Fruit fly (Drosophila melanogaster) whole organism, embryonic: Measurements from ENCODE around the gene jet.
A peak's percentile ranks its signal among the peaks of the same experiment; 100 is the strongest.

Experiments used
- ATbp ChIP-seq: fragments of 200-800 bp; sonication (Bioruptor generic); optimal IDR thresholded peaks from 2 replicates; lab custom pipeline; 2017; ENCODE audit warnings: missing biosample characterization, mild to moderate bottlenecking, missing genetic modification characterization, missing genetic modification reagents
- Asciz ChIP-seq: fragments of 200-800 bp; sonication (Bioruptor generic); optimal IDR thresholded peaks from 2 replicates; lab custom pipeline; 2017; ENCODE audit warnings: missing biosample characterization, mild to moderate bottlenecking, missing genetic modification characterization, missing genetic modification reagents
- CG10431 ChIP-seq: fragments of 200-800 bp; sonication (Bioruptor generic); optimal IDR thresholded peaks from 3 replicates; lab custom pipeline; 2018; ENCODE audit warnings: missing biosample characterization, mild to moderate bottlenecking, missing genetic modification characterization
- CG11085 ChIP-seq: fragments of 200-800 bp; sonication (Bioruptor generic); IDR thresholded peaks from 2 replicates; pipeline ENCODE4 v1.3.6; 2022; ENCODE audit warnings: missing biosample characterization, missing genetic modification characterization
- CG13287 ChIP-seq: fragments of 200-800 bp; sonication (Bioruptor generic); IDR thresholded peaks from 2 replicates; pipeline ENCODE4 v1.3.6; 2022; ENCODE audit warnings: missing biosample characterization, missing genetic modification characterization; ENCODE audit not compliant: partially characterized antibody
- CG13424 ChIP-seq: fragments of 200-800 bp; sonication (Bioruptor generic); optimal IDR thresholded peaks from 2 replicates; lab custom pipeline; 2019; ENCODE audit warnings: missing biosample characterization, mild to moderate bottlenecking, missing genetic modification characterization, moderate library complexity
- CG14710 ChIP-seq: fragments of 200-800 bp; sonication (Bioruptor generic); optimal IDR thresholded peaks from 3 replicates; lab custom pipeline; 2019; ENCODE audit warnings: missing biosample characterization, mild to moderate bottlenecking, missing genetic modification characterization, moderate library complexity
- CG15601 ChIP-seq: fragments of 200-800 bp; sonication (Bioruptor generic); optimal IDR thresholded peaks from 3 replicates; lab custom pipeline; 2019; ENCODE audit warnings: missing biosample characterization, mild to moderate bottlenecking, missing genetic modification characterization, moderate library complexity
- CG1602 ChIP-seq: fragments of 200-800 bp; sonication (Bioruptor generic); optimal IDR thresholded peaks from 3 replicates; lab custom pipeline; 2016; ENCODE audit warnings: missing biosample characterization, missing genetic modification characterization
- CG17612 ChIP-seq: fragments of 200-800 bp; sonication (Bioruptor generic); IDR thresholded peaks from 2 replicates; pipeline ENCODE4 v1.3.6; 2022; ENCODE audit warnings: missing biosample characterization, missing genetic modification characterization
- CG18599 ChIP-seq: fragments of 200-800 bp; sonication (Bioruptor generic); optimal IDR thresholded peaks from 3 replicates; lab custom pipeline; 2017; ENCODE audit warnings: missing biosample characterization, missing genetic modification characterization, mild to moderate bottlenecking, moderate library complexity, missing genetic modification reagents
- CG18619 ChIP-seq: fragments of 200-800 bp; sonication (Bioruptor generic); optimal IDR thresholded peaks from 3 replicates; lab custom pipeline; 2017; ENCODE audit warnings: missing biosample characterization, mild to moderate bottlenecking, missing genetic modification characterization
- CG2202 ChIP-seq: fragments of 200-800 bp; sonication (Bioruptor generic); optimal IDR thresholded peaks from 2 replicates; lab custom pipeline; 2018; ENCODE audit warnings: missing biosample characterization, mild to moderate bottlenecking, missing genetic modification characterization
- CG31441 ChIP-seq: fragments of 200-800 bp; sonication (Bioruptor generic); IDR thresholded peaks from 2 replicates; pipeline ENCODE4 v1.3.6; 2022; ENCODE audit warnings: missing biosample characterization, missing genetic modification characterization
- CG34376 ChIP-seq: fragments of 200-800 bp; sonication (Bioruptor generic); optimal IDR thresholded peaks from 2 replicates; lab custom pipeline; 2018; ENCODE audit warnings: missing biosample characterization, mild to moderate bottlenecking, missing genetic modification characterization
- CG4360 ChIP-seq: fragments of 200-800 bp; sonication (Bioruptor generic); IDR thresholded peaks from 2 replicates; pipeline ENCODE4 v1.3.6; 2022; ENCODE audit warnings: missing biosample characterization, missing genetic modification characterization
- CG6175 ChIP-seq: fragments of 200-800 bp; sonication (Bioruptor generic); IDR thresholded peaks from 3 replicates; pipeline ENCODE4 v1.3.6; 2022; ENCODE audit warnings: missing biosample characterization, missing genetic modification characterization
- CG6654 ChIP-seq: fragments of 200-800 bp; sonication (Bioruptor generic); optimal IDR thresholded peaks from 2 replicates; lab custom pipeline; 2017; ENCODE audit warnings: missing biosample characterization, mild to moderate bottlenecking, missing genetic modification characterization
- CG6683 ChIP-seq: fragments of 200-800 bp; sonication (Bioruptor generic); optimal IDR thresholded peaks from 2 replicates; lab custom pipeline; 2017; ENCODE audit warnings: missing biosample characterization, mild to moderate bottlenecking, missing genetic modification characterization, missing genetic modification reagents
- CG8089 ChIP-seq: fragments of 200-800 bp; sonication (Bioruptor generic); optimal IDR thresholded peaks from 3 replicates; lab custom pipeline; 2016; ENCODE audit warnings: missing biosample characterization, missing genetic modification characterization
- CG8388 ChIP-seq: fragments of 200-800 bp; sonication (Bioruptor generic); optimal IDR thresholded peaks from 2 replicates; lab custom pipeline; 2019; ENCODE audit warnings: missing biosample characterization, mild to moderate bottlenecking, missing genetic modification characterization, moderate library complexity
- CG9932 ChIP-seq: fragments of 200-800 bp; sonication (Bioruptor generic); IDR thresholded peaks from 2 replicates; pipeline ENCODE4 v1.3.6; 2022; ENCODE audit warnings: missing biosample characterization, missing genetic modification characterization
- Dip2 ChIP-seq: fragments of 200-800 bp; sonication (Bioruptor generic); IDR thresholded peaks from 2 replicates; pipeline ENCODE4 v1.3.6; 2022; ENCODE audit warnings: missing biosample characterization, missing genetic modification characterization
- Dll ChIP-seq: fragments of 200-800 bp; sonication (Bioruptor generic); IDR thresholded peaks from 4 replicates; pipeline ENCODE4 v1.3.6; 2022; ENCODE audit warnings: missing biosample characterization, missing genetic modification characterization; ENCODE audit not compliant: partially characterized antibody
- Gug ChIP-seq: fragments of 200-800 bp; sonication (Bioruptor generic); IDR thresholded peaks from 4 replicates; pipeline ENCODE4 v1.3.6; 2022; ENCODE audit warnings: missing biosample characterization, missing genetic modification characterization
- Hey ChIP-seq: fragments of 200-800 bp; sonication (Bioruptor generic); optimal IDR thresholded peaks from 3 replicates; lab custom pipeline; 2018; ENCODE audit warnings: missing biosample characterization, mild to moderate bottlenecking, missing genetic modification characterization
- Hmr ChIP-seq: fragments of 200-800 bp; sonication (Bioruptor generic); optimal IDR thresholded peaks from 3 replicates; lab custom pipeline; 2017; ENCODE audit warnings: mild to moderate bottlenecking, missing biosample characterization, missing genetic modification reagents, missing genetic modification characterization
- Ptx1 ChIP-seq: fragments of 200-800 bp; sonication (Bioruptor generic); IDR thresholded peaks from 2 replicates; pipeline ENCODE4 v1.3.6; 2022; ENCODE audit warnings: missing biosample characterization, missing genetic modification characterization
- Sry-β ChIP-seq: fragments of 200-800 bp; sonication (Bioruptor generic); optimal IDR thresholded peaks from 2 replicates; lab custom pipeline; 2018; ENCODE audit warnings: missing biosample characterization, mild to moderate bottlenecking, missing genetic modification characterization, moderate library complexity
- Sry-δ ChIP-seq: fragments of 200-800 bp; sonication (Bioruptor generic); optimal IDR thresholded peaks from 2 replicates; lab custom pipeline; 2016; ENCODE audit warnings: missing biosample characterization, missing genetic modification characterization
- TFAM ChIP-seq: fragments of 200-800 bp; sonication (Bioruptor generic); optimal IDR thresholded peaks from 2 replicates; lab custom pipeline; 2017; ENCODE audit warnings: missing biosample characterization, missing genetic modification characterization, inconsistent platforms
- Xrp1 ChIP-seq: fragments of 200-800 bp; sonication (Bioruptor generic); IDR thresholded peaks from 2 replicates; pipeline ENCODE4 v1.3.6; 2022; ENCODE audit warnings: missing biosample characterization, missing genetic modification characterization
- ara ChIP-seq: fragments of 200-800 bp; sonication (Bioruptor generic); IDR thresholded peaks from 2 replicates; pipeline ENCODE4 v1.3.6; 2022; ENCODE audit warnings: missing biosample characterization, missing genetic modification characterization
- bcd ChIP-seq: fragments of 200-800 bp; sonication (Bioruptor generic); optimal IDR thresholded peaks from 2 replicates; lab custom pipeline; 2017; ENCODE audit warnings: missing biosample characterization, mild to moderate bottlenecking, missing genetic modification characterization
- bowl ChIP-seq: fragments of 200-800 bp; sonication (Bioruptor generic); IDR thresholded peaks from 2 replicates; pipeline ENCODE4 v1.3.6; 2022; ENCODE audit warnings: missing biosample characterization, missing genetic modification characterization
- croc ChIP-seq: fragments of 200-800 bp; sonication (Bioruptor generic); conservative IDR thresholded peaks from 3 replicates; pipeline ENCODE4 v1.3.6; 2022; ENCODE audit warnings: missing biosample characterization, missing genetic modification characterization
- disco-r ChIP-seq: fragments of 200-800 bp; sonication (Bioruptor generic); optimal IDR thresholded peaks from 2 replicates; lab custom pipeline; 2016; ENCODE audit warnings: missing biosample characterization, missing genetic modification characterization
- fd64A ChIP-seq: fragments of 200-800 bp; sonication (Bioruptor generic); optimal IDR thresholded peaks from 3 replicates; lab custom pipeline; 2018; ENCODE audit warnings: missing biosample characterization, mild to moderate bottlenecking, missing genetic modification characterization
- klu ChIP-seq: fragments of 200-800 bp; sonication (Bioruptor generic); IDR thresholded peaks from 2 replicates; pipeline ENCODE4 v1.3.6; 2022; ENCODE audit warnings: missing biosample characterization, missing genetic modification characterization
- mirr ChIP-seq: fragments of 200-800 bp; sonication (Bioruptor generic); optimal IDR thresholded peaks from 3 replicates; lab custom pipeline; 2018; ENCODE audit warnings: missing biosample characterization, mild to moderate bottlenecking, missing genetic modification characterization
- odd ChIP-seq: fragments of 200-800 bp; sonication (Bioruptor generic); optimal IDR thresholded peaks from 2 replicates; lab custom pipeline; 2017; ENCODE audit warnings: missing biosample characterization, mild to moderate bottlenecking, missing genetic modification characterization
- otp ChIP-seq: fragments of 200-800 bp; sonication (Bioruptor generic); IDR thresholded peaks from 3 replicates; pipeline ENCODE4, ENCODE4 v1.3.6; 2022; ENCODE audit warnings: missing biosample characterization, missing genetic modification characterization
- pan ChIP-seq, 4 experiments: fragments of >200 bp in 3 of 4; fragments of 200-800 bp in 1 of 4; sonication (Bioruptor generic) in 1 of 4; optimal IDR thresholded peaks in 3 of 4; IDR thresholded peaks in 1 of 4; 2 replicates each; pipeline versions ENCODE4 v1.3.6 to Lab custom; 2017 to 2022; ENCODE audit warnings: missing biosample characterization in 2 of 4, missing genetic modification characterization in 2 of 4, mixed read lengths in 1 of 4
- scrt ChIP-seq: fragments of 200-800 bp; sonication (Bioruptor generic); optimal IDR thresholded peaks from 2 replicates; lab custom pipeline; 2018; ENCODE audit warnings: missing biosample characterization, mild to moderate bottlenecking, missing genetic modification characterization, moderate library complexity
- ssp ChIP-seq: fragments of 200-800 bp; sonication (Bioruptor generic); IDR thresholded peaks from 2 replicates; pipeline ENCODE4 v1.3.6; 2022; ENCODE audit warnings: missing biosample characterization, missing genetic modification characterization
- tap ChIP-seq: fragments of 200-800 bp; optimal IDR thresholded peaks from 3 replicates; lab custom pipeline; 2019; ENCODE audit warnings: missing biosample characterization, mild to moderate bottlenecking, missing genetic modification characterization, moderate library complexity
- vvl ChIP-seq: fragments of 200-800 bp; sonication (Bioruptor generic); IDR thresholded peaks from 2 replicates; pipeline ENCODE4 v1.3.6; 2022; ENCODE audit warnings: missing biosample characterization, missing genetic modification characterization
- zfh1 ChIP-seq: fragments of 200-800 bp; sonication (Bioruptor generic); IDR thresholded peaks from 3 replicates; pipeline ENCODE4 v1.3.6; 2022; ENCODE audit warnings: missing biosample characterization, missing genetic modification characterization
- zfh2 ChIP-seq: fragments of 200-800 bp; sonication (Bioruptor generic); optimal IDR thresholded peaks from 2 replicates; lab custom pipeline; 2016; ENCODE audit warnings: missing biosample characterization, missing genetic modification characterization

jet gene

dm6 chr2L:4915715-4916153 lies 33.9 kb downstream of the jet start (continued):
- TF ChIP-seq Xrp1 (GFP tag; lab: Robert Waterston, UW), result peak; percentile 39
- no peak for TF ChIP-seq Dll (GFP tag; lab: Robert Waterston, UW)
- peak; percentile 46; the same call in 2 of the 3 replicates for TF ChIP-seq croc (GFP tag; lab: Robert Waterston, UW)
- TF ChIP-seq vvl (GFP tag; lab: Robert Waterston, UW), result 0 out of 2 replicates have a peak, but pooled peaks have one; percentile 22
- 0 out of 3 replicates have a peak, but pooled peaks have one; percentile 13 for TF ChIP-seq zfh1 (GFP tag; lab: Robert Waterston, UW)
- TF ChIP-seq CG4360 (GFP tag; lab: Robert Waterston, UW), result peak; percentile 46
- TF ChIP-seq TFAM (GFP tag; lab: Kevin White, UChicago), result no peak
- no peak for TF ChIP-seq pan (optimal IDR thresholded peaks at IDR 0.05; lab: Kevin White, UChicago)
- no peak for TF ChIP-seq pan (GFP tag; optimal IDR thresholded peaks at IDR 0.05 in 1 of 2, IDR thresholded peaks at IDR 0.05 in 1 of 2)
- no peak for TF ChIP-seq zfh2 (GFP tag; lab: Kevin White, UChicago)
- no peak for TF ChIP-seq CG34376 (GFP tag; lab: Kevin White, UChicago)
- peak; percentile 22 for TF ChIP-seq CG18599
- TF ChIP-seq odd (GFP tag; lab: Kevin White, UChicago), result no peak
- no peak for TF ChIP-seq CG11085 (GFP tag; lab: Robert Waterston, UW)
- no peak for TF ChIP-seq CG18619 (GFP tag; lab: Kevin White, UChicago)
- no peak for TF ChIP-seq klu (GFP tag; lab: Robert Waterston, UW)
- peak; percentile 44 for TF ChIP-seq Asciz (GFP tag; lab: Kevin White, UChicago)
- TF ChIP-seq bcd (GFP tag; lab: Kevin White, UChicago), result peak; percentile 23
- peak; percentile 15 for TF ChIP-seq CG8388 (GFP tag; lab: Kevin White, UChicago)
- no peak for TF ChIP-seq fd64A
- TF ChIP-seq, all 482 proteins: peak for 83

- TF ChIP-seq Gug (GFP tag; lab: Robert Waterston, UW), result no peak
- TF ChIP-seq ATbp (GFP tag; lab: Kevin White, UChicago), result peak; percentile 81
- TF ChIP-seq otp (GFP tag; lab: Robert Waterston, UW), result peak; percentile 30; the same call in 1 of the 3 replicates
- TF ChIP-seq Xrp1 (GFP tag; lab: Robert Waterston, UW), result peak; percentile 72
- no peak for TF ChIP-seq disco-r (GFP tag; lab: Kevin White, UChicago)
- no peak; the same call in 1 of the 2 replicates for TF ChIP-seq ara (GFP tag; lab: Robert Waterston, UW)
- peak; percentile 50 for TF ChIP-seq CG15601 (tag; lab: Kevin White, UChicago)
- TF ChIP-seq CG6175, result no peak
- TF ChIP-seq CG31441 (GFP tag; lab: Robert Waterston, UW), result peak; percentile 93
- TF ChIP-seq Ptx1 (GFP tag; lab: Robert Waterston, UW), result peak; percentile 76
- TF ChIP-seq CG13287 (GFP tag; lab: Robert Waterston, UW), result no peak
- peak; percentile 89 for TF ChIP-seq CG13424 (tag; lab: Kevin White, UChicago)
- peak; percentile 47 for TF ChIP-seq CG1602 (GFP tag; lab: Kevin White, UChicago)
- no peak for TF ChIP-seq mirr (GFP tag; lab: Kevin White, UChicago)
- TF ChIP-seq CG9932 (GFP tag; lab: Robert Waterston, UW), result no peak
- TF ChIP-seq scrt (GFP tag; lab: Kevin White, UChicago), result peak; percentile 31
- no peak for TF ChIP-seq Dip2 (GFP tag; lab: Robert Waterston, UW)
- peak; percentile 65; the same call in 1 of the 2 replicates for TF ChIP-seq bowl (GFP tag; lab: Robert Waterston, UW)
- no peak for TF ChIP-seq Dll (GFP tag; lab: Robert Waterston, UW)
- no peak for TF ChIP-seq CG8089 (GFP tag; lab: Kevin White, UChicago)
- no peak for TF ChIP-seq CG6654 (GFP tag; lab: Kevin White, UChicago)
- TF ChIP-seq Sry-δ (GFP tag; lab: Kevin White, UChicago), result no peak
- TF ChIP-seq CG6683 (GFP tag; lab: Kevin White, UChicago), result peak; percentile 5
- TF ChIP-seq CG17612 (GFP tag; lab: Robert Waterston, UW), result no peak
- TF ChIP-seq CG14710 (tag; lab: Kevin White, UChicago), result peak; percentile 55
- no peak for TF ChIP-seq Hey
- peak; percentile 80 for TF ChIP-seq tap (tag; lab: Kevin White, UChicago)
- peak; percentile 14 for TF ChIP-seq CG2202 (tag; lab: Kevin White, UChicago)
- peak; percentile 44 for TF ChIP-seq Hmr (GFP tag; lab: Kevin White, UChicago)
- peak; percentile 38; the same call in 1 of the 2 replicates for TF ChIP-seq ssp (GFP tag; lab: Robert Waterston, UW)
- no peak for TF ChIP-seq Sry-β
- no peak for TF ChIP-seq CG10431 (GFP tag; lab: Kevin White, UChicago)
Observed at dm6 chr2L:4907986-4908385, 41.6 kb downstream of the jet start.
